Worm (Caenorhabditis elegans) whole organism, L1 larva: ENCODE measurements around the gene maph-1.3.
"Not testable (repeated sequence)": the region's sequence is repeated elsewhere in the genome, so short reads cannot be mapped to it uniquely, and the experiment has no call there.

ENCODE experiments used
- C04F5.9 ChIP-seq: sonication (generic microtip); optimal IDR thresholded peaks from 2 replicates; lab custom pipeline; 2016; ENCODE audit warnings: missing genetic modification characterization, missing compliant biosample characterization
- C34B4.2 ChIP-seq: sonication (generic microtip); optimal IDR thresholded peaks from 2 replicates; lab custom pipeline; 2017; ENCODE audit warnings: mild to moderate bottlenecking, missing genetic modification characterization, missing compliant biosample characterization
- F16B12.6 ChIP-seq: fragments of 150-350 bp; optimal IDR thresholded peaks from 2 replicates; lab custom pipeline; 2014; ENCODE audit warnings: missing biosample characterization, missing genetic modification characterization
- aha-1 ChIP-seq: fragments of 150-350 bp; optimal IDR thresholded peaks from 2 replicates; lab custom pipeline; 2014; ENCODE audit warnings: missing biosample characterization, missing genetic modification characterization
- aly-2 ChIP-seq: fragments of 150-350 bp; optimal IDR thresholded peaks from 2 replicates; lab custom pipeline; 2014; ENCODE audit warnings: missing biosample characterization, missing genetic modification characterization
- ama-1 ChIP-seq: fragments of 150-350 bp; optimal IDR thresholded peaks from 2 replicates; lab custom pipeline; 2014
- blmp-1 ChIP-seq: fragments of 150-350 bp; optimal IDR thresholded peaks from 2 replicates; lab custom pipeline; 2014; ENCODE audit warnings: missing biosample characterization, missing genetic modification characterization
- ceh-8 ChIP-seq: fragments of 200-800 bp; sonication (Bioruptor generic); optimal IDR thresholded peaks from 2 replicates; lab custom pipeline; 2018; ENCODE audit warnings: mild to moderate bottlenecking, missing genetic modification characterization, moderate library complexity, missing compliant biosample characterization
- ceh-82 ChIP-seq, 3 experiments: fragments of 150-350 bp in 1 of 3; sonication (generic microtip) in 2 of 3; optimal IDR thresholded peaks; 2 replicates each; lab custom pipeline; 2014 to 2017; ENCODE audit warnings: missing biosample characterization in 3 of 3, missing genetic modification characterization in 3 of 3
- ceh-88 ChIP-seq: fragments of 200-800 bp; sonication (Bioruptor generic); IDR thresholded peaks from 2 replicates; pipeline ENCODE4 v1.3.6; 2022; ENCODE audit warnings: missing genetic modification characterization, missing compliant biosample characterization
- ces-1 ChIP-seq: fragments of 150-350 bp; optimal IDR thresholded peaks from 2 replicates; lab custom pipeline; 2014; ENCODE audit warnings: missing biosample characterization, missing genetic modification reagents, missing genetic modification characterization
- dpl-1 ChIP-seq, 3 experiments: fragments of 150-350 bp in 2 of 3; sonication (generic microtip) in 1 of 3; optimal IDR thresholded peaks; 2 replicates each; lab custom pipeline; 2014 to 2017; ENCODE audit warnings: missing biosample characterization in 3 of 3, missing genetic modification characterization in 3 of 3, missing genetic modification reagents in 3 of 3
- dsc-1 ChIP-seq: sonication (generic microtip); optimal IDR thresholded peaks from 2 replicates; lab custom pipeline; 2016; ENCODE audit warnings: mild to moderate bottlenecking, missing genetic modification characterization, missing compliant biosample characterization
- efl-1 ChIP-seq, 4 experiments: fragments of 150-350 bp; optimal IDR thresholded peaks in 3 of 4; peaks in 1 of 4; 1 replicate in 1 of 4; 2 replicates in 3 of 4; lab custom pipeline; 2014; ENCODE audit warnings: missing biosample characterization in 2 of 4, missing genetic modification characterization in 2 of 4, missing genetic modification reagents in 2 of 4
- elt-2 ChIP-seq: sonication (generic microtip); optimal IDR thresholded peaks from 2 replicates; lab custom pipeline; 2016; ENCODE audit warnings: missing genetic modification characterization, mild to moderate bottlenecking, inconsistent platforms, missing compliant biosample characterization, missing genetic modification reagents
- fkh-10 ChIP-seq: sonication (generic microtip); optimal IDR thresholded peaks from 2 replicates; lab custom pipeline; 2017; ENCODE audit warnings: missing biosample characterization, missing genetic modification reagents, missing genetic modification characterization
- fos-1 ChIP-seq: fragments of 150-350 bp; optimal IDR thresholded peaks from 2 replicates; lab custom pipeline; 2014; ENCODE audit warnings: missing biosample characterization, missing genetic modification characterization
- hlh-4 ChIP-seq: sonication (generic microtip); optimal IDR thresholded peaks from 2 replicates; lab custom pipeline; 2016; ENCODE audit warnings: mild to moderate bottlenecking, missing genetic modification characterization, missing compliant biosample characterization
- irx-1 ChIP-seq: sonication (generic microtip); optimal IDR thresholded peaks from 2 replicates; lab custom pipeline; 2016; ENCODE audit warnings: missing genetic modification characterization, missing compliant biosample characterization
- lin-14 ChIP-seq: fragments of 200-800 bp; sonication (Bioruptor generic); optimal IDR thresholded peaks from 2 replicates; lab custom pipeline; 2018; ENCODE audit warnings: mild to moderate bottlenecking, missing genetic modification characterization, moderate library complexity, missing compliant biosample characterization
- lin-15B ChIP-seq: fragments of 150-350 bp; sonication (generic microtip); optimal IDR thresholded peaks from 3 replicates; lab custom pipeline; 2014; ENCODE audit warnings: missing biosample characterization, missing genetic modification characterization
- lin-35 ChIP-seq, 2 experiments: fragments of 150-350 bp; optimal IDR thresholded peaks; 2 replicates each; lab custom pipeline; 2014; ENCODE audit warnings: missing biosample characterization in 2 of 2, missing genetic modification characterization in 2 of 2, missing genetic modification reagents in 2 of 2
- lin-39 ChIP-seq: fragments of 150-350 bp; optimal IDR thresholded peaks from 2 replicates; lab custom pipeline; 2014; ENCODE audit warnings: missing biosample characterization, missing genetic modification reagents, missing genetic modification characterization
- lir-3 ChIP-seq: sonication (generic microtip); optimal IDR thresholded peaks from 2 replicates; lab custom pipeline; 2016; ENCODE audit warnings: mild to moderate bottlenecking, missing genetic modification characterization, moderate library complexity, missing compliant biosample characterization; ENCODE audit not compliant: poor library complexity
- lsy-2 ChIP-seq, 2 experiments: fragments of 150-350 bp; optimal IDR thresholded peaks; 2 replicates each; lab custom pipeline; 2014; ENCODE audit warnings: missing biosample characterization in 2 of 2, missing genetic modification characterization in 2 of 2
- mab-9 ChIP-seq: fragments of 200-800 bp; sonication (Bioruptor generic); IDR thresholded peaks from 2 replicates; pipeline ENCODE4 v1.3.6; 2022; ENCODE audit warnings: missing genetic modification reagents, missing genetic modification characterization, missing compliant biosample characterization
- mdl-1 ChIP-seq, 2 experiments: fragments of 150-350 bp; optimal IDR thresholded peaks; 2 replicates each; lab custom pipeline; 2014 to 2017; ENCODE audit warnings: missing biosample characterization in 2 of 2, missing genetic modification characterization in 2 of 2, inconsistent platforms in 1 of 2
- mep-1 ChIP-seq: fragments of 150-350 bp; optimal IDR thresholded peaks from 2 replicates; lab custom pipeline; 2014; ENCODE audit warnings: missing biosample characterization, missing genetic modification characterization
- nhr-12 ChIP-seq: sonication (generic microtip); optimal IDR thresholded peaks from 2 replicates; lab custom pipeline; 2017; ENCODE audit warnings: missing biosample characterization, missing genetic modification characterization
- nhr-19 ChIP-seq: fragments of 200-800 bp; sonication (Bioruptor generic); conservative IDR thresholded peaks from 2 replicates; pipeline ENCODE4 v1.3.6; 2022; ENCODE audit warnings: missing genetic modification characterization, missing compliant biosample characterization
- nhr-20 ChIP-seq: sonication (generic microtip); optimal IDR thresholded peaks from 2 replicates; lab custom pipeline; 2016; ENCODE audit warnings: mild to moderate bottlenecking, missing genetic modification characterization, missing compliant biosample characterization
- nhr-237 ChIP-seq: fragments of 150-350 bp; optimal IDR thresholded peaks from 2 replicates; lab custom pipeline; 2014; ENCODE audit warnings: missing biosample characterization, missing genetic modification characterization
- nhr-28 ChIP-seq: fragments of 150-350 bp; optimal IDR thresholded peaks from 2 replicates; lab custom pipeline; 2014; ENCODE audit warnings: missing biosample characterization, missing genetic modification characterization
- nhr-71 ChIP-seq: sonication (generic microtip); optimal IDR thresholded peaks from 2 replicates; lab custom pipeline; 2016; ENCODE audit warnings: mild to moderate bottlenecking, missing genetic modification characterization, moderate library complexity, missing compliant biosample characterization
- nhr-76 ChIP-seq: sonication (generic microtip); optimal IDR thresholded peaks from 2 replicates; lab custom pipeline; 2017; ENCODE audit warnings: missing biosample characterization, missing genetic modification characterization
- nhr-77 ChIP-seq: fragments of 150-350 bp; optimal IDR thresholded peaks from 2 replicates; lab custom pipeline; 2014; ENCODE audit warnings: missing biosample characterization, missing genetic modification characterization
- nhr-85 ChIP-seq: sonication (generic microtip); peaks from one replicate; lab custom pipeline; 2016; ENCODE audit warnings: missing genetic modification characterization, inconsistent platforms, missing compliant biosample characterization
- pax-3 ChIP-seq: fragments of 200-800 bp; sonication (Bioruptor generic); optimal IDR thresholded peaks from 2 replicates; lab custom pipeline; 2018; ENCODE audit warnings: mild to moderate bottlenecking, missing genetic modification characterization, moderate library complexity, missing compliant biosample characterization
- rnt-1 ChIP-seq: sonication (generic microtip); optimal IDR thresholded peaks from 2 replicates; lab custom pipeline; 2016; ENCODE audit warnings: mild to moderate bottlenecking, missing genetic modification characterization, moderate library complexity, missing compliant biosample characterization
- sox-4 ChIP-seq: sonication (generic microtip); optimal IDR thresholded peaks from 2 replicates; lab custom pipeline; 2016; ENCODE audit warnings: missing genetic modification characterization, missing compliant biosample characterization
- sptf-1 ChIP-seq: fragments of 150-350 bp; optimal IDR thresholded peaks from 2 replicates; lab custom pipeline; 2014; ENCODE audit warnings: missing biosample characterization, missing genetic modification characterization
- sup-37 ChIP-seq: fragments of 200-800 bp; sonication (Bioruptor generic); optimal IDR thresholded peaks from 2 replicates; lab custom pipeline; 2018; ENCODE audit warnings: mild to moderate bottlenecking, missing genetic modification characterization, missing compliant biosample characterization
- tbx-2 ChIP-seq: sonication (generic microtip); optimal IDR thresholded peaks from 2 replicates; lab custom pipeline; 2016; ENCODE audit warnings: missing genetic modification characterization, missing compliant biosample characterization
- tlp-1 ChIP-seq: fragments of 150-350 bp; optimal IDR thresholded peaks from 2 replicates; lab custom pipeline; 2014; ENCODE audit warnings: missing biosample characterization, missing genetic modification characterization
- unc-30 ChIP-seq: sonication (generic microtip); optimal IDR thresholded peaks from 2 replicates; lab custom pipeline; 2017; ENCODE audit warnings: missing biosample characterization, missing genetic modification characterization
- unc-98 ChIP-seq: fragments of 200-800 bp; sonication (Bioruptor generic); IDR thresholded peaks from 2 replicates; pipeline ENCODE4 v1.3.6; 2022; ENCODE audit warnings: missing genetic modification characterization, missing compliant biosample characterization
- zag-1 ChIP-seq: fragments of 150-350 bp; optimal IDR thresholded peaks from 2 replicates; lab custom pipeline; 2014; ENCODE audit warnings: missing biosample characterization, missing genetic modification characterization
- zip-4 ChIP-seq: fragments of 200-800 bp; sonication (Bioruptor generic); optimal IDR thresholded peaks from 2 replicates; lab custom pipeline; 2018; ENCODE audit warnings: mild to moderate bottlenecking, missing genetic modification characterization, moderate library complexity, missing compliant biosample characterization
- ztf-11 ChIP-seq, 2 experiments: sonication (generic microtip); optimal IDR thresholded peaks; 2 replicates each; lab custom pipeline; 2016 to 2017; ENCODE audit warnings: missing genetic modification characterization in 2 of 2, missing biosample characterization in 1 of 2, missing compliant biosample characterization in 1 of 2

Gene maph-1.3

ce11 chrIII:3858003-3858402, 13.3 kb downstream of the maph-1.3 start:
- TF ChIP-seq nhr-19 (GFP tag; lab: Robert Waterston, UW): peak; percentile 75
- peak in 1 of 2 experiments; percentile 52 for TF ChIP-seq lin-35 (GFP tag; optimal IDR thresholded peaks at IDR 0.05; lab: Kevin White, UChicago)
- TF ChIP-seq elt-2 (tag; lab: Kevin White, UChicago): peak; percentile 61
- TF ChIP-seq efl-1 (optimal IDR thresholded peaks at IDR 0.05; lab: Kevin White, UChicago): not testable (repeated sequence)
- peak in 1 of 2 experiments; percentile 84 for TF ChIP-seq efl-1 (GFP tag; optimal IDR thresholded peaks at IDR 0.05 in 1 of 2; lab: Kevin White, UChicago)
- TF ChIP-seq nhr-71 (tag; lab: Kevin White, UChicago): peak; percentile 6

ce11 chrIII:3862918-3863385, 18.3 kb downstream of the maph-1.3 start, which contains the start of gene brc-1:
Gene brc-1, minus strand, starts transcription at chrIII:3862968.
- TF ChIP-seq ces-1 (GFP tag; lab: Kevin White, UChicago) (no peak), nhr-71 (tag; lab: Kevin White, UChicago) (peak; percentile 94), lsy-2 (tag; optimal IDR thresholded peaks at IDR 0.05; lab: Kevin White, UChicago) (peak; percentile 93 to 96), hlh-4 (tag; lab: Kevin White, UChicago) (no peak), zip-4 (GFP tag; lab: Kevin White, UChicago) (peak; percentile 59), mab-9 (GFP tag; lab: Robert Waterston, UW) (peak; percentile 78), nhr-12 (tag; lab: Kevin White, UChicago) (no peak), ztf-11 (tag; optimal IDR thresholded peaks at IDR 0.05; lab: Kevin White, UChicago) (peak in 1 of 2 experiments; percentile 36), dpl-1 (GFP tag; optimal IDR thresholded peaks at IDR 0.05; lab: Kevin White, UChicago) (peak; percentile 92 to 96 (median 94)), lin-14 (peak; percentile 97), mep-1 (tag; lab: Kevin White, UChicago) (peak; percentile 78), aha-1 (no peak), C04F5.9 (tag; lab: Kevin White, UChicago) (peak; percentile 53), fkh-10 (GFP tag; lab: Kevin White, UChicago) (peak; percentile 87), nhr-28 (tag; lab: Kevin White, UChicago) (no peak), pax-3 (tag; lab: Kevin White, UChicago) (peak; percentile 84), mdl-1 (tag; optimal IDR thresholded peaks at IDR 0.05; lab: Kevin White, UChicago) (peak in 1 of 2 experiments; percentile 60), tbx-2 (tag; lab: Kevin White, UChicago) (peak; percentile 83), nhr-19 (GFP tag; lab: Robert Waterston, UW) (peak; percentile 100), lir-3 (tag; lab: Kevin White, UChicago) (peak; percentile 78), elt-2 (tag; lab: Kevin White, UChicago) (peak; percentile 65), blmp-1 (tag; lab: Kevin White, UChicago) (peak; percentile 72), dsc-1 (tag; lab: Kevin White, UChicago) (peak; percentile 82), sptf-1 (no peak), unc-30 (no peak), efl-1 (optimal IDR thresholded peaks at IDR 0.05; lab: Kevin White, UChicago) (peak; percentile 88 to 96), efl-1 (GFP tag; optimal IDR thresholded peaks at IDR 0.05 in 1 of 2; lab: Kevin White, UChicago) (peak; percentile 96 to 99), C34B4.2 (no peak), ceh-88 (GFP tag; lab: Robert Waterston, UW) (peak; percentile 52; the same call in 1 of the 2 replicates), sox-4 (no peak), aly-2 (tag; lab: Kevin White, UChicago) (peak; percentile 35), F16B12.6 (tag; lab: Kevin White, UChicago) (peak; percentile 74), nhr-77 (peak; percentile 72), ceh-82 (tag; optimal IDR thresholded peaks at IDR 0.05; lab: Kevin White, UChicago) (peak; percentile 75 to 96 (median 75)), nhr-237 (peak; percentile 74), sup-37 (GFP tag; lab: Kevin White, UChicago) (peak; percentile 54), unc-98 (peak; percentile 57; the same call in 1 of the 2 replicates), fos-1 (tag; lab: Kevin White, UChicago) (peak; percentile 69), nhr-85 (tag; lab: Kevin White, UChicago) (peak; percentile 81), nhr-20 (tag; lab: Kevin White, UChicago) (peak; percentile 87), lin-15B (tag; lab: Kevin White, UChicago) (peak; percentile 88), rnt-1 (tag; lab: Kevin White, UChicago) (peak; percentile 88), irx-1 (tag; lab: Kevin White, UChicago) (peak; percentile 80), tlp-1 (no peak), nhr-76 (tag; lab: Kevin White, UChicago) (no peak), ama-1 (peak; percentile 71), ceh-8 (GFP tag; lab: Kevin White, UChicago) (peak; percentile 85), zag-1 (tag; lab: Kevin White, UChicago) (no peak), lin-39 (peak; percentile 33)
